Fruit fly (Drosophila melanogaster) whole organism, prepupa: Measurements from ENCODE around the gene unk.

Experiments used
- Blimp-1 ChIP-seq: fragments of 200-800 bp; sonication (Bioruptor generic); optimal IDR thresholded peaks from 3 replicates; lab custom pipeline; 2017; ENCODE audit warnings: missing biosample characterization, missing genetic modification characterization, mild to moderate bottlenecking, moderate library complexity, missing genetic modification reagents
- CG10631 ChIP-seq: fragments of 200-800 bp; sonication (Bioruptor generic); optimal IDR thresholded peaks from 2 replicates; lab custom pipeline; 2016; ENCODE audit warnings: missing biosample characterization, missing genetic modification characterization
- CG10669 ChIP-seq: fragments of 200-800 bp; sonication (Bioruptor generic); optimal IDR thresholded peaks from 3 replicates; lab custom pipeline; 2018; ENCODE audit warnings: missing biosample characterization, mild to moderate bottlenecking, missing genetic modification characterization, moderate library complexity
- CG11902 ChIP-seq: fragments of 200-800 bp; sonication (Bioruptor generic); optimal IDR thresholded peaks from 3 replicates; lab custom pipeline; 2016; ENCODE audit warnings: missing biosample characterization, missing genetic modification characterization
- CG15336 ChIP-seq: fragments of 200-800 bp; sonication (Bioruptor generic); IDR thresholded peaks from 2 replicates; pipeline ENCODE4 v1.3.6; 2022; ENCODE audit warnings: missing biosample characterization, missing genetic modification characterization
- CG1621 ChIP-seq: fragments of 200-800 bp; sonication (Bioruptor generic); optimal IDR thresholded peaks from 3 replicates; lab custom pipeline; 2018; ENCODE audit warnings: missing biosample characterization, mild to moderate bottlenecking, missing genetic modification characterization
- CG16779 ChIP-seq: fragments of 200-800 bp; sonication (Bioruptor generic); optimal IDR thresholded peaks from 3 replicates; lab custom pipeline; 2017; ENCODE audit warnings: missing biosample characterization, mild to moderate bottlenecking, missing genetic modification characterization
- CG3032 ChIP-seq: fragments of 200-800 bp; optimal IDR thresholded peaks from 2 replicates; lab custom pipeline; 2019; ENCODE audit warnings: missing biosample characterization, mild to moderate bottlenecking, missing genetic modification characterization, moderate library complexity
- CG31627 ChIP-seq: fragments of 200-800 bp; sonication (Bioruptor generic); optimal IDR thresholded peaks from 3 replicates; lab custom pipeline; 2016; ENCODE audit warnings: missing biosample characterization, missing genetic modification characterization
- CG32006 ChIP-seq: fragments of 200-800 bp; sonication (Bioruptor generic); optimal IDR thresholded peaks from 3 replicates; lab custom pipeline; 2017; ENCODE audit warnings: missing biosample characterization, mild to moderate bottlenecking, missing genetic modification characterization
- CG34406 ChIP-seq: fragments of 200-800 bp; sonication (Bioruptor generic); optimal IDR thresholded peaks from 3 replicates; lab custom pipeline; 2016; ENCODE audit warnings: missing biosample characterization, missing genetic modification characterization
- CG3919 ChIP-seq: fragments of 200-800 bp; sonication (Bioruptor generic); optimal IDR thresholded peaks from 3 replicates; lab custom pipeline; 2016; ENCODE audit warnings: missing biosample characterization, missing genetic modification characterization
- CG4318 ChIP-seq: fragments of 200-800 bp; sonication (Bioruptor generic); optimal IDR thresholded peaks from 3 replicates; lab custom pipeline; 2017; ENCODE audit warnings: missing biosample characterization, mild to moderate bottlenecking, missing genetic modification characterization
- CG6163 ChIP-seq: fragments of 200-800 bp; sonication (Bioruptor generic); IDR thresholded peaks from 3 replicates; pipeline ENCODE4 v1.3.6; 2022; ENCODE audit warnings: missing biosample characterization, missing genetic modification characterization
- CG6276 ChIP-seq: fragments of 200-800 bp; sonication (Bioruptor generic); optimal IDR thresholded peaks from 2 replicates; lab custom pipeline; 2017; ENCODE audit warnings: missing biosample characterization, mild to moderate bottlenecking, missing genetic modification characterization
- CG6792 ChIP-seq: fragments of 200-800 bp; sonication (Bioruptor generic); optimal IDR thresholded peaks from 3 replicates; lab custom pipeline; 2016; ENCODE audit warnings: missing biosample characterization, missing genetic modification characterization
- CG6808 ChIP-seq: fragments of 200-800 bp; sonication (Bioruptor generic); optimal IDR thresholded peaks from 3 replicates; lab custom pipeline; 2017; ENCODE audit warnings: missing biosample characterization, missing genetic modification characterization, mild to moderate bottlenecking, moderate library complexity, missing genetic modification reagents
- CG6854 ChIP-seq: fragments of 200-800 bp; sonication (Bioruptor generic); optimal IDR thresholded peaks from 2 replicates; lab custom pipeline; 2017; ENCODE audit warnings: missing biosample characterization, mild to moderate bottlenecking, missing genetic modification characterization
- CG7368 ChIP-seq: fragments of 200-800 bp; sonication (Bioruptor generic); optimal IDR thresholded peaks from 3 replicates; lab custom pipeline; 2016; ENCODE audit warnings: missing biosample characterization, missing genetic modification characterization
- CG8119 ChIP-seq: fragments of 200-800 bp; sonication (Bioruptor generic); IDR thresholded peaks from 3 replicates; pipeline ENCODE4 v1.3.6; 2022; ENCODE audit warnings: missing biosample characterization, missing genetic modification characterization
- CG8632 ChIP-seq: fragments of 200-800 bp; sonication (Bioruptor generic); optimal IDR thresholded peaks from 3 replicates; lab custom pipeline; 2016; ENCODE audit warnings: missing biosample characterization, missing genetic modification characterization
- CG9139 ChIP-seq: fragments of 200-800 bp; sonication (Bioruptor generic); optimal IDR thresholded peaks from 3 replicates; lab custom pipeline; 2017; ENCODE audit warnings: missing biosample characterization, mild to moderate bottlenecking, missing genetic modification characterization
- Eip75B ChIP-seq: fragments of 200-800 bp; sonication (Bioruptor generic); optimal IDR thresholded peaks from 3 replicates; lab custom pipeline; 2016; ENCODE audit warnings: missing biosample characterization, missing genetic modification characterization
- Eip78C ChIP-seq: fragments of 200-800 bp; sonication (Bioruptor generic); peaks from one replicate; lab custom pipeline; 2016; ENCODE audit warnings: missing biosample characterization, missing genetic modification characterization
- Eip93F ChIP-seq: fragments of 200-800 bp; sonication (Bioruptor generic); optimal IDR thresholded peaks from 2 replicates; lab custom pipeline; 2016; ENCODE audit warnings: missing biosample characterization, mild to moderate bottlenecking, missing genetic modification characterization
- Ets21C ChIP-seq: fragments of 200-800 bp; sonication (Bioruptor generic); optimal IDR thresholded peaks from 3 replicates; lab custom pipeline; 2016; ENCODE audit warnings: missing biosample characterization, missing genetic modification characterization
- Ets96B ChIP-seq: fragments of 200-800 bp; optimal IDR thresholded peaks from 2 replicates; lab custom pipeline; 2019; ENCODE audit warnings: missing biosample characterization, mild to moderate bottlenecking, missing genetic modification characterization, moderate library complexity
- Gug ChIP-seq: fragments of 200-800 bp; sonication (Bioruptor generic); IDR thresholded peaks from 2 replicates; pipeline ENCODE4 v1.3.6; 2022; ENCODE audit warnings: missing biosample characterization, missing genetic modification characterization
- Hr38 ChIP-seq: sonication (Bioruptor generic); optimal IDR thresholded peaks from 2 replicates; lab custom pipeline; 2016; ENCODE audit warnings: missing biosample characterization, missing genetic modification characterization
- Hr39 ChIP-seq: fragments of 200-800 bp; sonication (Bioruptor generic); optimal IDR thresholded peaks from 2 replicates; lab custom pipeline; 2016; ENCODE audit warnings: missing biosample characterization, missing genetic modification characterization
- Met ChIP-seq: fragments of 200-800 bp; sonication (Bioruptor generic); optimal IDR thresholded peaks from 3 replicates; lab custom pipeline; 2016; ENCODE audit warnings: missing biosample characterization, missing genetic modification characterization
- OdsH ChIP-seq: fragments of 200-800 bp; sonication (Bioruptor generic); optimal IDR thresholded peaks from 3 replicates; lab custom pipeline; 2016; ENCODE audit warnings: missing biosample characterization, missing genetic modification characterization
- Smox ChIP-seq: fragments of 200-800 bp; sonication (Bioruptor generic); optimal IDR thresholded peaks from 3 replicates; lab custom pipeline; 2016; ENCODE audit warnings: missing biosample characterization, missing genetic modification characterization
- Sox15 ChIP-seq: fragments of 200-800 bp; sonication (Bioruptor generic); optimal IDR thresholded peaks from 3 replicates; lab custom pipeline; 2016; ENCODE audit warnings: missing biosample characterization, missing genetic modification characterization
- achi ChIP-seq: fragments of 200-800 bp; sonication (Bioruptor generic); optimal IDR thresholded peaks from 3 replicates; lab custom pipeline; 2016; ENCODE audit warnings: missing biosample characterization, missing genetic modification characterization
- acj6 ChIP-seq: fragments of 200-800 bp; sonication (Bioruptor generic); optimal IDR thresholded peaks from 3 replicates; lab custom pipeline; 2016; ENCODE audit warnings: missing biosample characterization, missing genetic modification characterization
- cyc ChIP-seq: fragments of 200-800 bp; sonication (Bioruptor generic); optimal IDR thresholded peaks from 3 replicates; lab custom pipeline; 2016; ENCODE audit warnings: missing biosample characterization, missing genetic modification characterization
- dac ChIP-seq: fragments of 200-800 bp; sonication (Bioruptor generic); optimal IDR thresholded peaks from 2 replicates; lab custom pipeline; 2017; ENCODE audit warnings: missing biosample characterization, mild to moderate bottlenecking, missing genetic modification characterization
- eg ChIP-seq: fragments of 200-800 bp; sonication (Bioruptor generic); IDR thresholded peaks from 3 replicates; pipeline ENCODE4 v1.3.6; 2022; ENCODE audit warnings: missing biosample characterization, missing genetic modification characterization
- esn ChIP-seq: fragments of 200-800 bp; sonication (Bioruptor generic); optimal IDR thresholded peaks from 2 replicates; lab custom pipeline; 2016; ENCODE audit warnings: missing biosample characterization, mild to moderate bottlenecking, missing genetic modification characterization, moderate library complexity
- fd59A ChIP-seq: fragments of 200-800 bp; sonication (Bioruptor generic); optimal IDR thresholded peaks from 2 replicates; lab custom pipeline; 2017; ENCODE audit warnings: missing biosample characterization, mild to moderate bottlenecking, missing genetic modification characterization, missing genetic modification reagents
- fd85E ChIP-seq: fragments of 200-800 bp; sonication (Bioruptor generic); optimal IDR thresholded peaks from 3 replicates; lab custom pipeline; 2016; ENCODE audit warnings: missing biosample characterization, missing genetic modification characterization
- fkh ChIP-seq: fragments of 200-800 bp; sonication (Bioruptor generic); optimal IDR thresholded peaks from 3 replicates; lab custom pipeline; 2017; ENCODE audit warnings: missing biosample characterization, mild to moderate bottlenecking, missing genetic modification characterization, moderate library complexity
- net ChIP-seq: fragments of 200-800 bp; sonication (Bioruptor generic); optimal IDR thresholded peaks from 3 replicates; lab custom pipeline; 2016; ENCODE audit warnings: missing biosample characterization, missing genetic modification characterization
- pdm3 ChIP-seq: fragments of 200-800 bp; sonication (Bioruptor generic); optimal IDR thresholded peaks from 3 replicates; lab custom pipeline; 2016; ENCODE audit warnings: missing biosample characterization, missing genetic modification characterization
- svp ChIP-seq: fragments of 200-800 bp; sonication (Bioruptor generic); peaks from one replicate; lab custom pipeline; 2016; ENCODE audit warnings: missing biosample characterization, missing genetic modification characterization
- topi ChIP-seq: fragments of 200-800 bp; sonication (Bioruptor generic); optimal IDR thresholded peaks from 3 replicates; lab custom pipeline; 2016; ENCODE audit warnings: missing biosample characterization, missing genetic modification characterization
- vri ChIP-seq: fragments of 200-800 bp; sonication (Bioruptor generic); optimal IDR thresholded peaks from 3 replicates; lab custom pipeline; 2016; ENCODE audit warnings: missing biosample characterization, mild to moderate bottlenecking, missing genetic modification characterization

unk gene

DNA sequence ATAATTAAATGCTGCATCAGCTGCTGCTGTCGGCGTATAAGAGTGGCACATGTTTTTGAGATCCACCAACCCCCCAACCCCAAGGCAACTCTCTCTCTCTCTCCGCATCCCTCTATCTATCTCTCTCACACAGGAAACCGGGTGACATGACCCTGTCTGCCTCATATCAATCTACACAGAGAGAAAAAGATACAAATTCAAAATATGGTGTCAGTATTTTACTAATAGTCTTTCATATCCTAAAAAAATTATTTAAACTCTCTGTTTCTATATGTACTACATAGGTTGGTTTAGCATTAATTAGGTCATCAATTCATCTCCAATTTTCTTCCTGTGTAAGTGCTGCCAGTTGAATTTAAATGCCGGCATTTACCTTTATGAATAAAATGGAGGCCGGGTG lies 17.7 kb upstream of the unk start (continued):
- TF ChIP-seq Met (GFP tag; lab: Kevin White, UChicago): peak; percentile 98
- peak; percentile 97 for TF ChIP-seq pdm3 (GFP tag; lab: Kevin White, UChicago)
- TF ChIP-seq Eip93F: peak; percentile 80
- peak; percentile 98 for TF ChIP-seq CG31627 (GFP tag; lab: Kevin White, UChicago)
- TF ChIP-seq CG6808 (GFP tag; lab: Kevin White, UChicago): peak; percentile 90
- peak; percentile 90 for TF ChIP-seq CG32006
- peak; percentile 97 for TF ChIP-seq CG3919 (GFP tag; lab: Kevin White, UChicago)
- peak; percentile 97 for TF ChIP-seq CG34406 (GFP tag; lab: Kevin White, UChicago)
- TF ChIP-seq CG7368 (GFP tag; lab: Kevin White, UChicago): peak; percentile 95
- peak; percentile 69 for TF ChIP-seq CG16779 (tag; lab: Kevin White, UChicago)
- TF ChIP-seq CG6792 (GFP tag; lab: Kevin White, UChicago): peak; percentile 97
- peak; percentile 94 for TF ChIP-seq Sox15 (GFP tag; lab: Kevin White, UChicago)
- peak; percentile 90 for TF ChIP-seq CG9139
- TF ChIP-seq CG10631 (GFP tag; lab: Kevin White, UChicago): peak; percentile 95
- peak; percentile 93 for TF ChIP-seq CG8119 (GFP tag; lab: Robert Waterston, UW)
- TF ChIP-seq vri (GFP tag; lab: Kevin White, UChicago): peak; percentile 96
- peak; percentile 81 for TF ChIP-seq Blimp-1 (GFP tag; lab: Kevin White, UChicago)
- peak; percentile 97 for TF ChIP-seq OdsH (GFP tag; lab: Kevin White, UChicago)
- TF ChIP-seq acj6 (GFP tag; lab: Kevin White, UChicago): peak; percentile 97
- TF ChIP-seq topi (GFP tag; lab: Kevin White, UChicago): peak; percentile 97
- peak; percentile 91 for TF ChIP-seq eg (GFP tag; lab: Robert Waterston, UW)
- TF ChIP-seq, all 60 proteins: peak for 59

- TF ChIP-seq Ets21C (GFP tag; lab: Kevin White, UChicago) (peak; percentile 49), Hr39 (GFP tag; lab: Kevin White, UChicago) (peak; percentile 78), CG6163 (GFP tag; lab: Robert Waterston, UW) (peak; percentile 80), CG15336 (GFP tag; lab: Robert Waterston, UW) (peak; percentile 70), Gug (peak; percentile 43; the same call in 1 of the 2 replicates), Eip75B (GFP tag; lab: Kevin White, UChicago) (no peak), CG6808 (GFP tag; lab: Kevin White, UChicago) (no peak), Eip78C (GFP tag; lab: Kevin White, UChicago) (peak; percentile 96), CG8119 (GFP tag; lab: Robert Waterston, UW) (peak; percentile 77), CG3032 (tag; lab: Kevin White, UChicago) (peak; percentile 52), CG7368 (GFP tag; lab: Kevin White, UChicago) (no peak), CG6276 (GFP tag; lab: Kevin White, UChicago) (peak; percentile 35), fkh (GFP tag; lab: Kevin White, UChicago) (no peak), CG6854 (GFP tag; lab: Kevin White, UChicago) (no peak), acj6 (GFP tag; lab: Kevin White, UChicago) (peak; percentile 76), fd59A (GFP tag; lab: Kevin White, UChicago) (peak; percentile 61), CG10631 (GFP tag; lab: Kevin White, UChicago) (peak; percentile 58), cyc (peak; percentile 78), Sox15 (GFP tag; lab: Kevin White, UChicago) (peak; percentile 67), fd85E (GFP tag; lab: Kevin White, UChicago) (no peak), Eip93F (no peak), pdm3 (GFP tag; lab: Kevin White, UChicago) (peak; percentile 80), CG1621 (tag; lab: Kevin White, UChicago) (peak; percentile 45), vri (GFP tag; lab: Kevin White, UChicago) (peak; percentile 72), CG32006 (peak; percentile 85), net (GFP tag; lab: Kevin White, UChicago) (peak; percentile 49), achi (GFP tag; lab: Kevin White, UChicago) (peak; percentile 75), OdsH (GFP tag; lab: Kevin White, UChicago) (peak; percentile 81), CG34406 (GFP tag; lab: Kevin White, UChicago) (peak; percentile 58), Met (GFP tag; lab: Kevin White, UChicago) (peak; percentile 85), CG8632 (peak; percentile 59), Hr38 (GFP tag; lab: Kevin White, UChicago) (no peak), CG11902 (GFP tag; lab: Kevin White, UChicago) (peak; percentile 60), Smox (peak; percentile 81), eg (GFP tag; lab: Robert Waterston, UW) (peak; percentile 18; the same call in 1 of the 3 replicates), dac (no peak), CG4318 (GFP tag; lab: Kevin White, UChicago) (peak; percentile 55), esn (GFP tag; lab: Kevin White, UChicago) (peak; percentile 84), svp (peak; percentile 86), CG10669 (peak; percentile 37), Ets96B (peak; percentile 79), CG3919 (GFP tag; lab: Kevin White, UChicago) (peak; percentile 33)
These were observed 17.1 kb upstream of the unk start for dm6 chr3R:23174739-23175138.
